Fruit fly (Drosophila melanogaster) whole organism, prepupa: ENCODE results near the gene Phae2.

Experiments
- Blimp-1 ChIP-seq: fragments of 200-800 bp; sonication (Bioruptor generic); optimal IDR thresholded peaks from 3 replicates; lab custom pipeline; 2017; ENCODE audit warnings: missing biosample characterization, missing genetic modification characterization, mild to moderate bottlenecking, moderate library complexity, missing genetic modification reagents
- CG6792 ChIP-seq: fragments of 200-800 bp; sonication (Bioruptor generic); optimal IDR thresholded peaks from 3 replicates; lab custom pipeline; 2016; ENCODE audit warnings: missing biosample characterization, missing genetic modification characterization
- Eip78C ChIP-seq: fragments of 200-800 bp; sonication (Bioruptor generic); peaks from one replicate; lab custom pipeline; 2016; ENCODE audit warnings: missing biosample characterization, missing genetic modification characterization
- Gug ChIP-seq: fragments of 200-800 bp; sonication (Bioruptor generic); IDR thresholded peaks from 2 replicates; pipeline ENCODE4 v1.3.6; 2022; ENCODE audit warnings: missing biosample characterization, missing genetic modification characterization
- Lpt ChIP-seq: fragments of 200-800 bp; sonication (Bioruptor generic); optimal IDR thresholded peaks from 3 replicates; lab custom pipeline; 2016; ENCODE audit warnings: missing biosample characterization, missing genetic modification characterization
- OdsH ChIP-seq: fragments of 200-800 bp; sonication (Bioruptor generic); optimal IDR thresholded peaks from 3 replicates; lab custom pipeline; 2016; ENCODE audit warnings: missing biosample characterization, missing genetic modification characterization
- Sox15 ChIP-seq: fragments of 200-800 bp; sonication (Bioruptor generic); optimal IDR thresholded peaks from 3 replicates; lab custom pipeline; 2016; ENCODE audit warnings: missing biosample characterization, missing genetic modification characterization
- svp ChIP-seq: fragments of 200-800 bp; sonication (Bioruptor generic); peaks from one replicate; lab custom pipeline; 2016; ENCODE audit warnings: missing biosample characterization, missing genetic modification characterization

- no peak for TF ChIP-seq Sox15
- no peak for TF ChIP-seq CG6792 (GFP tag; lab: Kevin White, UChicago)
- no peak for TF ChIP-seq svp (GFP tag; lab: Kevin White, UChicago)
- TF ChIP-seq Gug (GFP tag; lab: Robert Waterston, UW), result no peak
- TF ChIP-seq Blimp-1 (GFP tag; lab: Kevin White, UChicago), result no peak
- TF ChIP-seq Eip78C (GFP tag; lab: Kevin White, UChicago), result no peak
- TF ChIP-seq OdsH (GFP tag; lab: Kevin White, UChicago), result no peak
- TF ChIP-seq Lpt (GFP tag; lab: Kevin White, UChicago), result no peak
Observed at dm6 chr2L:12107087-12107486, 3.8 kb upstream of the Phae2 start.
